Fruit fly (Drosophila melanogaster) whole organism, prepupa: ENCODE measurements around the gene CG6567.

Experiments
- Blimp-1 ChIP-seq: fragments of 200-800 bp; sonication (Bioruptor generic); optimal IDR thresholded peaks from 3 replicates; lab custom pipeline; 2017; ENCODE audit warnings: missing biosample characterization, missing genetic modification characterization, mild to moderate bottlenecking, moderate library complexity, missing genetic modification reagents
- CG10669 ChIP-seq: fragments of 200-800 bp; sonication (Bioruptor generic); optimal IDR thresholded peaks from 3 replicates; lab custom pipeline; 2018; ENCODE audit warnings: missing biosample characterization, mild to moderate bottlenecking, missing genetic modification characterization, moderate library complexity
- CG11294 ChIP-seq: fragments of 200-800 bp; sonication (Bioruptor generic); IDR thresholded peaks from 2 replicates; pipeline ENCODE4 v1.3.6; 2022; ENCODE audit warnings: missing biosample characterization, missing genetic modification characterization
- CG11902 ChIP-seq: fragments of 200-800 bp; sonication (Bioruptor generic); optimal IDR thresholded peaks from 3 replicates; lab custom pipeline; 2016; ENCODE audit warnings: missing biosample characterization, missing genetic modification characterization
- CG15336 ChIP-seq: fragments of 200-800 bp; sonication (Bioruptor generic); IDR thresholded peaks from 2 replicates; pipeline ENCODE4 v1.3.6; 2022; ENCODE audit warnings: missing biosample characterization, missing genetic modification characterization
- CG16779 ChIP-seq: fragments of 200-800 bp; sonication (Bioruptor generic); optimal IDR thresholded peaks from 3 replicates; lab custom pipeline; 2017; ENCODE audit warnings: missing biosample characterization, mild to moderate bottlenecking, missing genetic modification characterization
- CG32006 ChIP-seq: fragments of 200-800 bp; sonication (Bioruptor generic); optimal IDR thresholded peaks from 3 replicates; lab custom pipeline; 2017; ENCODE audit warnings: missing biosample characterization, mild to moderate bottlenecking, missing genetic modification characterization
- CG34406 ChIP-seq: fragments of 200-800 bp; sonication (Bioruptor generic); optimal IDR thresholded peaks from 3 replicates; lab custom pipeline; 2016; ENCODE audit warnings: missing biosample characterization, missing genetic modification characterization
- CG3919 ChIP-seq: fragments of 200-800 bp; sonication (Bioruptor generic); optimal IDR thresholded peaks from 3 replicates; lab custom pipeline; 2016; ENCODE audit warnings: missing biosample characterization, missing genetic modification characterization
- CG4318 ChIP-seq: fragments of 200-800 bp; sonication (Bioruptor generic); optimal IDR thresholded peaks from 3 replicates; lab custom pipeline; 2017; ENCODE audit warnings: missing biosample characterization, mild to moderate bottlenecking, missing genetic modification characterization
- CG6276 ChIP-seq: fragments of 200-800 bp; sonication (Bioruptor generic); optimal IDR thresholded peaks from 2 replicates; lab custom pipeline; 2017; ENCODE audit warnings: missing biosample characterization, mild to moderate bottlenecking, missing genetic modification characterization
- CG6792 ChIP-seq: fragments of 200-800 bp; sonication (Bioruptor generic); optimal IDR thresholded peaks from 3 replicates; lab custom pipeline; 2016; ENCODE audit warnings: missing biosample characterization, missing genetic modification characterization
- CG6854 ChIP-seq: fragments of 200-800 bp; sonication (Bioruptor generic); optimal IDR thresholded peaks from 2 replicates; lab custom pipeline; 2017; ENCODE audit warnings: missing biosample characterization, mild to moderate bottlenecking, missing genetic modification characterization
- CG7368 ChIP-seq: fragments of 200-800 bp; sonication (Bioruptor generic); optimal IDR thresholded peaks from 3 replicates; lab custom pipeline; 2016; ENCODE audit warnings: missing biosample characterization, missing genetic modification characterization
- CG8119 ChIP-seq: fragments of 200-800 bp; sonication (Bioruptor generic); IDR thresholded peaks from 3 replicates; pipeline ENCODE4 v1.3.6; 2022; ENCODE audit warnings: missing biosample characterization, missing genetic modification characterization
- CG8319 ChIP-seq: fragments of 200-800 bp; sonication (Bioruptor generic); optimal IDR thresholded peaks from 3 replicates; lab custom pipeline; 2016; ENCODE audit warnings: missing biosample characterization, missing genetic modification characterization
- CG9139 ChIP-seq: fragments of 200-800 bp; sonication (Bioruptor generic); optimal IDR thresholded peaks from 3 replicates; lab custom pipeline; 2017; ENCODE audit warnings: missing biosample characterization, mild to moderate bottlenecking, missing genetic modification characterization
- Eip78C ChIP-seq: fragments of 200-800 bp; sonication (Bioruptor generic); peaks from one replicate; lab custom pipeline; 2016; ENCODE audit warnings: missing biosample characterization, missing genetic modification characterization
- Eip93F ChIP-seq: fragments of 200-800 bp; sonication (Bioruptor generic); optimal IDR thresholded peaks from 2 replicates; lab custom pipeline; 2016; ENCODE audit warnings: missing biosample characterization, mild to moderate bottlenecking, missing genetic modification characterization
- Ets96B ChIP-seq: fragments of 200-800 bp; optimal IDR thresholded peaks from 2 replicates; lab custom pipeline; 2019; ENCODE audit warnings: missing biosample characterization, mild to moderate bottlenecking, missing genetic modification characterization, moderate library complexity
- Gug ChIP-seq: fragments of 200-800 bp; sonication (Bioruptor generic); IDR thresholded peaks from 2 replicates; pipeline ENCODE4 v1.3.6; 2022; ENCODE audit warnings: missing biosample characterization, missing genetic modification characterization
- Hr38 ChIP-seq: sonication (Bioruptor generic); optimal IDR thresholded peaks from 2 replicates; lab custom pipeline; 2016; ENCODE audit warnings: missing biosample characterization, missing genetic modification characterization
- Hr39 ChIP-seq: fragments of 200-800 bp; sonication (Bioruptor generic); optimal IDR thresholded peaks from 2 replicates; lab custom pipeline; 2016; ENCODE audit warnings: missing biosample characterization, missing genetic modification characterization
- Hr4 ChIP-seq: fragments of 200-800 bp; sonication (Bioruptor generic); optimal IDR thresholded peaks from 3 replicates; lab custom pipeline; 2016; ENCODE audit warnings: missing biosample characterization, missing genetic modification characterization
- Lpt ChIP-seq: fragments of 200-800 bp; sonication (Bioruptor generic); optimal IDR thresholded peaks from 3 replicates; lab custom pipeline; 2016; ENCODE audit warnings: missing biosample characterization, missing genetic modification characterization
- OdsH ChIP-seq: fragments of 200-800 bp; sonication (Bioruptor generic); optimal IDR thresholded peaks from 3 replicates; lab custom pipeline; 2016; ENCODE audit warnings: missing biosample characterization, missing genetic modification characterization
- Sox102F ChIP-seq: fragments of 200-800 bp; sonication (Bioruptor generic); optimal IDR thresholded peaks from 2 replicates; lab custom pipeline; 2016; ENCODE audit warnings: missing biosample characterization, mild to moderate bottlenecking, missing genetic modification characterization
- achi ChIP-seq: fragments of 200-800 bp; sonication (Bioruptor generic); optimal IDR thresholded peaks from 3 replicates; lab custom pipeline; 2016; ENCODE audit warnings: missing biosample characterization, missing genetic modification characterization
- acj6 ChIP-seq: fragments of 200-800 bp; sonication (Bioruptor generic); optimal IDR thresholded peaks from 3 replicates; lab custom pipeline; 2016; ENCODE audit warnings: missing biosample characterization, missing genetic modification characterization
- dsx ChIP-seq: fragments of 200-800 bp; optimal IDR thresholded peaks from 3 replicates; lab custom pipeline; 2019; ENCODE audit warnings: missing biosample characterization, mild to moderate bottlenecking, missing genetic modification characterization, moderate library complexity; ENCODE audit not compliant: poor library complexity, severe bottlenecking
- eg ChIP-seq: fragments of 200-800 bp; sonication (Bioruptor generic); IDR thresholded peaks from 3 replicates; pipeline ENCODE4 v1.3.6; 2022; ENCODE audit warnings: missing biosample characterization, missing genetic modification characterization
- esn ChIP-seq: fragments of 200-800 bp; sonication (Bioruptor generic); optimal IDR thresholded peaks from 2 replicates; lab custom pipeline; 2016; ENCODE audit warnings: missing biosample characterization, mild to moderate bottlenecking, missing genetic modification characterization, moderate library complexity
- fd59A ChIP-seq: fragments of 200-800 bp; sonication (Bioruptor generic); optimal IDR thresholded peaks from 2 replicates; lab custom pipeline; 2017; ENCODE audit warnings: missing biosample characterization, mild to moderate bottlenecking, missing genetic modification characterization, missing genetic modification reagents
- fkh ChIP-seq: fragments of 200-800 bp; sonication (Bioruptor generic); optimal IDR thresholded peaks from 3 replicates; lab custom pipeline; 2017; ENCODE audit warnings: missing biosample characterization, mild to moderate bottlenecking, missing genetic modification characterization, moderate library complexity
- lz ChIP-seq: fragments of 200-800 bp; sonication (Bioruptor generic); optimal IDR thresholded peaks from 3 replicates; lab custom pipeline; 2016; ENCODE audit warnings: missing biosample characterization, missing genetic modification characterization
- net ChIP-seq: fragments of 200-800 bp; sonication (Bioruptor generic); optimal IDR thresholded peaks from 3 replicates; lab custom pipeline; 2016; ENCODE audit warnings: missing biosample characterization, missing genetic modification characterization
- pdm3 ChIP-seq: fragments of 200-800 bp; sonication (Bioruptor generic); optimal IDR thresholded peaks from 3 replicates; lab custom pipeline; 2016; ENCODE audit warnings: missing biosample characterization, missing genetic modification characterization
- salr ChIP-seq, 2 experiments: fragments of 200-800 bp; sonication (Bioruptor generic); optimal IDR thresholded peaks; 3 replicates each; lab custom pipeline; 2016 to 2018; ENCODE audit warnings: missing biosample characterization in 2 of 2, missing genetic modification characterization in 2 of 2, mild to moderate bottlenecking in 1 of 2
- svp ChIP-seq: fragments of 200-800 bp; sonication (Bioruptor generic); peaks from one replicate; lab custom pipeline; 2016; ENCODE audit warnings: missing biosample characterization, missing genetic modification characterization
- topi ChIP-seq: fragments of 200-800 bp; sonication (Bioruptor generic); optimal IDR thresholded peaks from 3 replicates; lab custom pipeline; 2016; ENCODE audit warnings: missing biosample characterization, missing genetic modification characterization
- vri ChIP-seq: fragments of 200-800 bp; sonication (Bioruptor generic); optimal IDR thresholded peaks from 3 replicates; lab custom pipeline; 2016; ENCODE audit warnings: missing biosample characterization, mild to moderate bottlenecking, missing genetic modification characterization

Gene CG6567

dm6 chr3R:10859713-10860112 lies 5.5 kb upstream of the CG6567 start, which contains the start of gene CG14694:
Gene CG14694, minus strand, starts transcription at chr3R:10859813.
- no peak for TF ChIP-seq Hr39 (GFP tag; lab: Kevin White, UChicago)

dm6 chr3R:10856618-10857017 lies 2.4 kb upstream of the CG6567 start, which contains the start of gene CG4570:
Gene CG4570, plus strand, starts transcription at chr3R:10856807.
- no peak for TF ChIP-seq achi (GFP tag; lab: Kevin White, UChicago)
- TF ChIP-seq CG9139 (GFP tag; lab: Kevin White, UChicago), result no peak
- no peak for TF ChIP-seq Ets96B (tag; lab: Kevin White, UChicago)
- no peak for TF ChIP-seq Hr38 (GFP tag; lab: Kevin White, UChicago)
- TF ChIP-seq CG11294 (GFP tag; lab: Robert Waterston, UW), result no peak
- no peak for TF ChIP-seq svp (GFP tag; lab: Kevin White, UChicago)

- TF ChIP-seq lz (GFP tag; lab: Kevin White, UChicago), result no peak
- TF ChIP-seq Eip78C (GFP tag; lab: Kevin White, UChicago), result peak; percentile 24
- peak; percentile 49 for TF ChIP-seq fkh (GFP tag; lab: Kevin White, UChicago)
Measured at dm6 chr3R:10852232-10852774, 1.9 kb downstream of the CG6567 start, which contains the start of gene CG4565. Gene CG4565, plus strand, starts transcription at chr3R:10852724.

- TF ChIP-seq CG4318 (GFP tag; lab: Kevin White, UChicago) (no peak), CG3919 (no peak), Eip78C (GFP tag; lab: Kevin White, UChicago) (peak; percentile 5), CG6792 (GFP tag; lab: Kevin White, UChicago) (no peak)
Measured at dm6 chr3R:10850636-10851035, 3.6 kb downstream of the CG6567 start.

dm6 chr3R:10849515-10849973 lies 4.7 kb downstream of the CG6567 start, which contains the start of gene CG42394:
Gene CG42394, plus strand, starts transcription at chr3R:10849825.
- peak; percentile 90 for TF ChIP-seq CG34406 (GFP tag; lab: Kevin White, UChicago)
- peak; percentile 93 for TF ChIP-seq svp (GFP tag; lab: Kevin White, UChicago)
- peak; percentile 96 for TF ChIP-seq CG16779 (tag; lab: Kevin White, UChicago)
- peak; percentile 91 for TF ChIP-seq Sox102F (GFP tag; lab: Kevin White, UChicago)
- peak; percentile 96 for TF ChIP-seq CG32006 (GFP tag; lab: Kevin White, UChicago)
- peak; percentile 89 for TF ChIP-seq pdm3 (GFP tag; lab: Kevin White, UChicago)
- TF ChIP-seq Gug (GFP tag; lab: Robert Waterston, UW), result peak; percentile 94
- TF ChIP-seq Hr39 (GFP tag; lab: Kevin White, UChicago), result peak; percentile 69
- TF ChIP-seq CG15336 (GFP tag; lab: Robert Waterston, UW), result peak; percentile 97
- TF ChIP-seq Lpt, result peak; percentile 93
- TF ChIP-seq CG11902 (GFP tag; lab: Kevin White, UChicago), result peak; percentile 71
- TF ChIP-seq eg (GFP tag; lab: Robert Waterston, UW), result peak; percentile 95
- peak; percentile 92 for TF ChIP-seq net (GFP tag; lab: Kevin White, UChicago)
- TF ChIP-seq CG10669 (GFP tag; lab: Kevin White, UChicago), result peak; percentile 94
- peak; percentile 92 for TF ChIP-seq achi (GFP tag; lab: Kevin White, UChicago)
- TF ChIP-seq CG3919, result peak; percentile 95
- TF ChIP-seq topi, result peak; percentile 92
- peak; percentile 92 for TF ChIP-seq esn (GFP tag; lab: Kevin White, UChicago)
- peak; percentile 86 for TF ChIP-seq CG7368 (GFP tag; lab: Kevin White, UChicago)
- peak; percentile 91 for TF ChIP-seq Hr4 (GFP tag; lab: Kevin White, UChicago)
- TF ChIP-seq CG6276 (GFP tag; lab: Kevin White, UChicago), result peak; percentile 97
- peak; percentile 77 for TF ChIP-seq Blimp-1
- TF ChIP-seq salr (GFP tag; optimal IDR thresholded peaks at IDR 0.05; lab: Kevin White, UChicago), result peak; percentile 83 to 94
- peak; percentile 80 for TF ChIP-seq vri
- peak; percentile 93 for TF ChIP-seq CG11294 (GFP tag; lab: Robert Waterston, UW)
- peak; percentile 87 for TF ChIP-seq dsx (GFP tag; lab: Kevin White, UChicago)
- TF ChIP-seq CG8119, result peak; percentile 96
- TF ChIP-seq Ets96B (tag; lab: Kevin White, UChicago), result peak; percentile 98
- TF ChIP-seq fd59A (GFP tag; lab: Kevin White, UChicago), result peak; percentile 78
- TF ChIP-seq Hr38 (GFP tag; lab: Kevin White, UChicago), result no peak
- TF ChIP-seq CG8319 (GFP tag; lab: Kevin White, UChicago), result peak; percentile 70
- TF ChIP-seq Eip93F, result peak; percentile 90
- TF ChIP-seq CG4318 (GFP tag; lab: Kevin White, UChicago), result peak; percentile 92
- peak; percentile 92 for TF ChIP-seq OdsH (GFP tag; lab: Kevin White, UChicago)
- peak; percentile 92 for TF ChIP-seq CG6854 (GFP tag; lab: Kevin White, UChicago)
- peak; percentile 90 for TF ChIP-seq acj6 (GFP tag; lab: Kevin White, UChicago)
- TF ChIP-seq Eip78C (GFP tag; lab: Kevin White, UChicago), result peak; percentile 97
